Fruit fly (Drosophila melanogaster) whole organism, embryonic: Measurements from ENCODE around the gene CG32313.

Experiments used
- Aef1 ChIP-seq: fragments of 200-800 bp; sonication (Bioruptor generic); IDR thresholded peaks from 3 replicates; pipeline ENCODE4 v1.3.6; 2022; ENCODE audit warnings: missing biosample characterization, missing genetic modification characterization
- Asciz ChIP-seq: fragments of 200-800 bp; sonication (Bioruptor generic); optimal IDR thresholded peaks from 2 replicates; lab custom pipeline; 2017; ENCODE audit warnings: missing biosample characterization, mild to moderate bottlenecking, missing genetic modification characterization, missing genetic modification reagents
- Bgb ChIP-seq: fragments of 200-800 bp; sonication (Bioruptor generic); IDR thresholded peaks from 2 replicates; pipeline ENCODE4 v1.3.6; 2022; ENCODE audit warnings: missing biosample characterization, missing genetic modification characterization; ENCODE audit not compliant: partially characterized antibody
- Blimp-1 ChIP-seq: fragments of 200-800 bp; sonication (Bioruptor generic); optimal IDR thresholded peaks from 3 replicates; lab custom pipeline; 2018; ENCODE audit warnings: missing biosample characterization, missing genetic modification characterization, mild to moderate bottlenecking, moderate library complexity, missing genetic modification reagents
- CG10267 ChIP-seq: fragments of 200-800 bp; sonication (Bioruptor generic); optimal IDR thresholded peaks from 2 replicates; lab custom pipeline; 2018; ENCODE audit warnings: missing biosample characterization, mild to moderate bottlenecking, missing genetic modification characterization, moderate library complexity
- CG10321 ChIP-seq: fragments of 200-800 bp; sonication (Bioruptor generic); IDR thresholded peaks from 2 replicates; pipeline ENCODE4 v1.3.6; 2022; ENCODE audit warnings: missing biosample characterization, missing genetic modification characterization
- CG10366 ChIP-seq: fragments of 200-800 bp; sonication (Bioruptor generic); IDR thresholded peaks from 2 replicates; pipeline ENCODE4 v1.3.6; 2022; ENCODE audit warnings: missing biosample characterization, missing genetic modification characterization
- CG10431 ChIP-seq: fragments of 200-800 bp; sonication (Bioruptor generic); optimal IDR thresholded peaks from 3 replicates; lab custom pipeline; 2018; ENCODE audit warnings: missing biosample characterization, mild to moderate bottlenecking, missing genetic modification characterization
- CG10543 ChIP-seq: fragments of 200-800 bp; sonication (Bioruptor generic); optimal IDR thresholded peaks from 3 replicates; lab custom pipeline; 2017; ENCODE audit warnings: missing biosample characterization, mild to moderate bottlenecking, missing genetic modification characterization, moderate library complexity
- CG11560 ChIP-seq: fragments of 200-800 bp; sonication (Bioruptor generic); IDR thresholded peaks from 3 replicates; pipeline ENCODE4 v1.3.6; 2022; ENCODE audit warnings: missing biosample characterization, missing genetic modification characterization
- CG12104 ChIP-seq: fragments of 200-800 bp; sonication (Bioruptor generic); optimal IDR thresholded peaks from 3 replicates; lab custom pipeline; 2016; ENCODE audit warnings: missing biosample characterization, missing genetic modification characterization
- CG12769 ChIP-seq: fragments of 200-800 bp; sonication (Bioruptor generic); optimal IDR thresholded peaks from 2 replicates; lab custom pipeline; 2019; ENCODE audit warnings: missing biosample characterization, mild to moderate bottlenecking, missing genetic modification characterization, moderate library complexity
- CG13123 ChIP-seq: fragments of 200-800 bp; sonication (Bioruptor generic); optimal IDR thresholded peaks from 2 replicates; lab custom pipeline; 2016; ENCODE audit warnings: missing biosample characterization, missing genetic modification characterization
- CG15269 ChIP-seq: fragments of 200-800 bp; sonication (Bioruptor generic); optimal IDR thresholded peaks from 2 replicates; lab custom pipeline; 2018; ENCODE audit warnings: missing biosample characterization, mild to moderate bottlenecking, missing genetic modification characterization, moderate library complexity
- CG16815 ChIP-seq: fragments of 200-800 bp; sonication (Bioruptor generic); optimal IDR thresholded peaks from 3 replicates; lab custom pipeline; 2017; ENCODE audit warnings: missing biosample characterization, mild to moderate bottlenecking, missing genetic modification characterization
- CG17385 ChIP-seq: fragments of 200-800 bp; sonication (Bioruptor generic); optimal IDR thresholded peaks from 3 replicates; lab custom pipeline; 2018; ENCODE audit warnings: missing biosample characterization, mild to moderate bottlenecking, missing genetic modification characterization
- CG18011 ChIP-seq: fragments of 200-800 bp; sonication (Bioruptor generic); optimal IDR thresholded peaks from 2 replicates; lab custom pipeline; 2017; ENCODE audit warnings: missing biosample characterization, missing genetic modification characterization, mild to moderate bottlenecking, moderate library complexity, missing genotype
- CG3065 ChIP-seq: fragments of 200-800 bp; sonication (Bioruptor generic); optimal IDR thresholded peaks from 2 replicates; lab custom pipeline; 2016; ENCODE audit warnings: missing biosample characterization, missing genetic modification characterization
- CG31365 ChIP-seq: fragments of 200-800 bp; sonication (Bioruptor generic); optimal IDR thresholded peaks from 2 replicates; lab custom pipeline; 2018; ENCODE audit warnings: missing biosample characterization, mild to moderate bottlenecking, missing genetic modification characterization
- CG33213 ChIP-seq: fragments of 200-800 bp; sonication (Bioruptor generic); optimal IDR thresholded peaks from 3 replicates; lab custom pipeline; 2016; ENCODE audit warnings: missing biosample characterization, missing genetic modification characterization
- CG3838 ChIP-seq: fragments of 200-800 bp; sonication (Bioruptor generic); optimal IDR thresholded peaks from 3 replicates; lab custom pipeline; 2016; ENCODE audit warnings: missing biosample characterization, missing genetic modification characterization
- CG4404 ChIP-seq: fragments of 200-800 bp; sonication (Bioruptor generic); IDR thresholded peaks from 2 replicates; pipeline ENCODE4 v1.3.6; 2022; ENCODE audit warnings: missing biosample characterization, missing genetic modification characterization
- CG6765 ChIP-seq: fragments of 200-800 bp; sonication (Bioruptor generic); optimal IDR thresholded peaks from 3 replicates; lab custom pipeline; 2017; ENCODE audit warnings: missing biosample characterization, mild to moderate bottlenecking, missing genetic modification characterization
- CG8281 ChIP-seq: fragments of 200-800 bp; sonication (Bioruptor generic); optimal IDR thresholded peaks from 2 replicates; lab custom pipeline; 2018; ENCODE audit warnings: missing biosample characterization, mild to moderate bottlenecking, missing genetic modification characterization, moderate library complexity
- CHES-1-like ChIP-seq: fragments of 200-800 bp; sonication (Bioruptor generic); optimal IDR thresholded peaks from 2 replicates; lab custom pipeline; 2016; ENCODE audit warnings: missing biosample characterization, missing genetic modification characterization
- Camta ChIP-seq: fragments of 200-800 bp; sonication (Bioruptor generic); optimal IDR thresholded peaks from 2 replicates; lab custom pipeline; 2016; ENCODE audit warnings: missing biosample characterization, missing genetic modification characterization
- D ChIP-seq, 2 experiments: fragments of 200-800 bp in 1 of 2; fragments of >200 bp in 1 of 2; sonication (Bioruptor generic) in 1 of 2; optimal IDR thresholded peaks; 2 replicates in 1 of 2; 3 replicates in 1 of 2; lab custom pipeline; 2017; ENCODE audit warnings: mild to moderate bottlenecking in 1 of 2, missing biosample characterization in 1 of 2, missing genetic modification characterization in 1 of 2, missing genetic modification reagents in 1 of 2
- Dp ChIP-seq: fragments of 200-800 bp; sonication (Bioruptor generic); optimal IDR thresholded peaks from 2 replicates; lab custom pipeline; 2018; ENCODE audit warnings: missing biosample characterization, mild to moderate bottlenecking, missing genetic modification characterization, moderate library complexity
- Ets97D ChIP-seq: fragments of 200-800 bp; sonication (Bioruptor generic); optimal IDR thresholded peaks from 3 replicates; lab custom pipeline; 2016; ENCODE audit warnings: missing biosample characterization, missing genetic modification characterization
- Fer1 ChIP-seq: fragments of 200-800 bp; sonication (Bioruptor generic); optimal IDR thresholded peaks from 2 replicates; lab custom pipeline; 2017; ENCODE audit warnings: missing biosample characterization, mild to moderate bottlenecking, missing genetic modification characterization
- Myb ChIP-seq: fragments of 200-800 bp; sonication (Bioruptor generic); optimal IDR thresholded peaks from 2 replicates; lab custom pipeline; 2016; ENCODE audit warnings: missing biosample characterization, missing genetic modification characterization
- NFAT ChIP-seq: fragments of 200-800 bp; sonication (Bioruptor generic); IDR thresholded peaks from 2 replicates; pipeline ENCODE4 v1.3.6; 2022; ENCODE audit warnings: missing biosample characterization, missing genetic modification characterization
- PHDP ChIP-seq: fragments of 200-800 bp; sonication (Bioruptor generic); optimal IDR thresholded peaks from 3 replicates; lab custom pipeline; 2018; ENCODE audit warnings: missing biosample characterization, mild to moderate bottlenecking, missing genetic modification characterization, moderate library complexity
- Poxn ChIP-seq: fragments of 200-800 bp; sonication (Bioruptor generic); IDR thresholded peaks from 2 replicates; pipeline ENCODE4 v1.3.6; 2022; ENCODE audit warnings: missing biosample characterization, missing genetic modification characterization
- amos ChIP-seq: fragments of 200-800 bp; sonication (Bioruptor generic); IDR thresholded peaks from 2 replicates; pipeline ENCODE4 v1.3.6; 2022; ENCODE audit warnings: missing biosample characterization, missing genetic modification characterization; ENCODE audit not compliant: partially characterized antibody
- ash1 ChIP-seq: fragments of 200-800 bp; sonication (Bioruptor generic); optimal IDR thresholded peaks from 2 replicates; lab custom pipeline; 2018; ENCODE audit warnings: missing biosample characterization, mild to moderate bottlenecking, missing genetic modification characterization
- bsh ChIP-seq, 2 experiments: fragments of 200-800 bp; sonication (Bioruptor generic); optimal IDR thresholded peaks; 2 replicates each; lab custom pipeline; 2017 to 2018; ENCODE audit warnings: mild to moderate bottlenecking in 2 of 2, missing biosample characterization in 2 of 2, missing genetic modification characterization in 2 of 2, moderate library complexity in 1 of 2
- chm ChIP-seq: fragments of 200-800 bp; sonication (Bioruptor generic); IDR thresholded peaks from 2 replicates; pipeline ENCODE4 v1.3.6; 2022; ENCODE audit warnings: missing biosample characterization, missing genetic modification characterization
- crp ChIP-seq, 2 experiments: fragments of 200-800 bp; sonication (Bioruptor generic); optimal IDR thresholded peaks; 2 replicates in 1 of 2; 3 replicates in 1 of 2; lab custom pipeline; 2017; ENCODE audit warnings: missing biosample characterization in 2 of 2, missing genetic modification characterization in 2 of 2, mild to moderate bottlenecking in 1 of 2, moderate library complexity in 1 of 2
- fd3F ChIP-seq: fragments of 200-800 bp; sonication (Bioruptor generic); optimal IDR thresholded peaks from 2 replicates; lab custom pipeline; 2018; ENCODE audit warnings: missing biosample characterization, mild to moderate bottlenecking, missing genetic modification characterization, moderate library complexity
- gcm2 ChIP-seq: fragments of 200-800 bp; sonication (Bioruptor generic); optimal IDR thresholded peaks from 2 replicates; lab custom pipeline; 2016; ENCODE audit warnings: missing biosample characterization, missing genetic modification characterization
- gt ChIP-seq: fragments of 200-800 bp; sonication (Bioruptor generic); IDR thresholded peaks from 2 replicates; pipeline ENCODE4 v1.3.6; 2022; ENCODE audit warnings: missing biosample characterization, missing genetic modification characterization
- insv ChIP-seq, 2 experiments: fragments of 200-800 bp; sonication (Bioruptor generic); optimal IDR thresholded peaks; 3 replicates each; lab custom pipeline; 2016 to 2018; ENCODE audit warnings: missing biosample characterization in 2 of 2, missing genetic modification characterization in 2 of 2
- jigr1 ChIP-seq: fragments of 200-800 bp; sonication (Bioruptor generic); IDR thresholded peaks from 3 replicates; pipeline ENCODE4 v1.3.6; 2022; ENCODE audit warnings: missing biosample characterization, missing genetic modification characterization
- kni ChIP-seq: fragments of 200-800 bp; sonication (Bioruptor generic); optimal IDR thresholded peaks from 3 replicates; lab custom pipeline; 2017; ENCODE audit warnings: mild to moderate bottlenecking, missing biosample characterization, missing genetic modification reagents, missing genetic modification characterization
- schlank ChIP-seq: fragments of 200-800 bp; sonication (Bioruptor generic); optimal IDR thresholded peaks from 2 replicates; lab custom pipeline; 2018; ENCODE audit warnings: missing biosample characterization, mild to moderate bottlenecking, missing genetic modification characterization
- sens-2 ChIP-seq: fragments of 200-800 bp; sonication (Bioruptor generic); IDR thresholded peaks from 2 replicates; pipeline ENCODE4 v1.3.6; 2022; ENCODE audit warnings: missing biosample characterization, missing genetic modification characterization
- seq ChIP-seq: fragments of 200-800 bp; sonication (Bioruptor generic); IDR thresholded peaks from 2 replicates; pipeline ENCODE4 v1.3.6; 2022; ENCODE audit warnings: missing biosample characterization, missing genetic modification characterization
- trem ChIP-seq: fragments of 200-800 bp; optimal IDR thresholded peaks from 3 replicates; lab custom pipeline; 2019; ENCODE audit warnings: missing biosample characterization, mild to moderate bottlenecking, missing genetic modification characterization, moderate library complexity
- vfl ChIP-seq: fragments of 200-800 bp; sonication (Bioruptor generic); optimal IDR thresholded peaks from 2 replicates; lab custom pipeline; 2016; ENCODE audit warnings: missing biosample characterization, missing genetic modification characterization
- wor ChIP-seq: fragments of 200-800 bp; sonication (Bioruptor generic); IDR thresholded peaks from 2 replicates; pipeline ENCODE4 v1.3.6; 2022; ENCODE audit warnings: missing biosample characterization, missing genetic modification characterization

Gene CG32313

DNA sequence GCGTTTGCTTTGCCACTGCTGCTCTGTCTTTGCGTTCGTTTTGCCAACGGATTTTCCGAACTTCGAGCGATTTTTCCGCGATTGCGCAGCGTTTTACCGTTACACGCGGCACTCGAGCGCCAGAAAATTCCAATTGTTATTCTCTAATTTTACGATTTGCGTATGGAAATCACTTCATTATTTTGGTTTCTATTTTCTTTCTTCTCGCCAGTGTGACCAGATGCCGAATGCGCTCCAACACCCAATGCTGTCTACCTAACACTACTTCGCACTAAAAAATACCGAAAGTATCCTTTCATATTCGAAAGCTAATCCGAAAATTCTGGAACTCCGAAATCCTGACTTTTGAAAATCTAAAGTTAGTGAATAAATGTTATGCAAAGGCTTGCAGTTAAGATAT lies 49.1 kb downstream of the CG32313 start, which contains the start of gene CG12084 (continued):
- TF ChIP-seq insv (GFP tag; optimal IDR thresholded peaks at IDR 0.05; lab: Kevin White, UChicago): no peak
- TF ChIP-seq CG11560 (tag; lab: Robert Waterston, UW): no peak
- no peak for TF ChIP-seq CG16815 (GFP tag; lab: Kevin White, UChicago)
- peak; percentile 41 for TF ChIP-seq CHES-1-like (GFP tag; lab: Kevin White, UChicago)
- no peak for TF ChIP-seq Camta (GFP tag; lab: Kevin White, UChicago)
- TF ChIP-seq CG12769 (tag; lab: Kevin White, UChicago): no peak
- no peak for TF ChIP-seq CG31365 (tag; lab: Kevin White, UChicago)
- no peak for TF ChIP-seq crp (GFP tag; optimal IDR thresholded peaks at IDR 0.05; lab: Kevin White, UChicago)
- TF ChIP-seq Aef1 (GFP tag; lab: Robert Waterston, UW): no peak
- peak; percentile 59 for TF ChIP-seq trem (tag; lab: Kevin White, UChicago)
- no peak for TF ChIP-seq PHDP (tag; lab: Kevin White, UChicago)
- TF ChIP-seq seq (GFP tag; lab: Robert Waterston, UW): no peak
- no peak for TF ChIP-seq gcm2 (GFP tag; lab: Kevin White, UChicago)
- TF ChIP-seq CG10431 (GFP tag; lab: Kevin White, UChicago): no peak
- TF ChIP-seq CG10543 (GFP tag; lab: Kevin White, UChicago): no peak
- TF ChIP-seq sens-2 (GFP tag; lab: Robert Waterston, UW): no peak
- TF ChIP-seq Myb: no peak
- no peak for TF ChIP-seq gt (GFP tag; lab: Robert Waterston, UW)
- TF ChIP-seq D (optimal IDR thresholded peaks at IDR 0.05; lab: Kevin White, UChicago): no peak
- TF ChIP-seq D (GFP tag; optimal IDR thresholded peaks at IDR 0.05; lab: Kevin White, UChicago): no peak
- TF ChIP-seq Dp (GFP tag; lab: Kevin White, UChicago): peak; percentile 26
- no peak for TF ChIP-seq Bgb (GFP tag; lab: Robert Waterston, UW)
- peak; percentile 27 for TF ChIP-seq Ets97D
- TF ChIP-seq vfl (GFP tag; lab: Kevin White, UChicago): peak; percentile 2
- TF ChIP-seq CG4404: no peak
- no peak for TF ChIP-seq CG13123 (GFP tag; lab: Kevin White, UChicago)
- TF ChIP-seq CG10267 (tag; lab: Kevin White, UChicago): peak; percentile 64
- no peak for TF ChIP-seq chm (GFP tag; lab: Robert Waterston, UW)
- TF ChIP-seq ash1 (GFP tag; lab: Kevin White, UChicago): no peak
- TF ChIP-seq CG8281 (tag; lab: Kevin White, UChicago): no peak
- peak; percentile 21 for TF ChIP-seq CG33213 (GFP tag; lab: Kevin White, UChicago)
- TF ChIP-seq CG18011 (GFP tag; lab: Kevin White, UChicago): no peak
- no peak for TF ChIP-seq CG3065 (GFP tag; lab: Kevin White, UChicago)
- TF ChIP-seq schlank (tag; lab: Kevin White, UChicago): no peak
- no peak for TF ChIP-seq wor (GFP tag; lab: Robert Waterston, UW)
- no peak for TF ChIP-seq Poxn
- TF ChIP-seq jigr1: no peak
- no peak for TF ChIP-seq Fer1 (GFP tag; lab: Kevin White, UChicago)
- no peak for TF ChIP-seq CG15269 (tag; lab: Kevin White, UChicago)
- TF ChIP-seq CG3838 (GFP tag; lab: Kevin White, UChicago): no peak
- no peak for TF ChIP-seq CG12104 (GFP tag; lab: Kevin White, UChicago)
- TF ChIP-seq Blimp-1 (GFP tag; lab: Kevin White, UChicago): no peak
- TF ChIP-seq fd3F: no peak
- no peak for TF ChIP-seq kni (GFP tag; lab: Kevin White, UChicago)
- TF ChIP-seq Asciz (GFP tag; lab: Kevin White, UChicago): no peak
- no peak for TF ChIP-seq CG17385 (GFP tag; lab: Kevin White, UChicago)
- TF ChIP-seq CG10366 (GFP tag; lab: Robert Waterston, UW): no peak
- TF ChIP-seq bsh (GFP tag; optimal IDR thresholded peaks at IDR 0.05; lab: Kevin White, UChicago): no peak
- TF ChIP-seq NFAT (GFP tag; lab: Robert Waterston, UW): no peak
- TF ChIP-seq CG6765 (GFP tag; lab: Kevin White, UChicago): no peak
- 0 out of 2 replicates have a peak, but pooled peaks have one; percentile 19 for TF ChIP-seq amos (GFP tag; lab: Robert Waterston, UW)
- TF ChIP-seq CG10321 (GFP tag; lab: Robert Waterston, UW): no peak
